Worm (Caenorhabditis elegans) whole organism, L1 larva: ENCODE measurements around the gene acp-3.

Source experiments
- C16A3.4 ChIP-seq: fragments of 150-350 bp; optimal IDR thresholded peaks from 2 replicates; lab custom pipeline; 2014; ENCODE audit warnings: missing biosample characterization, missing genetic modification characterization
- C34B4.2 ChIP-seq: sonication (generic microtip); optimal IDR thresholded peaks from 2 replicates; lab custom pipeline; 2017; ENCODE audit warnings: mild to moderate bottlenecking, missing genetic modification characterization, missing compliant biosample characterization
- alr-1 ChIP-seq: fragments of 200-800 bp; sonication (Bioruptor generic); optimal IDR thresholded peaks from 2 replicates; lab custom pipeline; 2018; ENCODE audit warnings: borderline replicate concordance, mild to moderate bottlenecking, missing genetic modification characterization, missing compliant biosample characterization
- blmp-1 ChIP-seq: fragments of 150-350 bp; optimal IDR thresholded peaks from 2 replicates; lab custom pipeline; 2014; ENCODE audit warnings: missing biosample characterization, missing genetic modification characterization
- ceh-63 ChIP-seq: fragments of 200-800 bp; sonication (Bioruptor generic); optimal IDR thresholded peaks from 2 replicates; lab custom pipeline; 2018; ENCODE audit warnings: mild to moderate bottlenecking, missing genetic modification characterization, missing compliant biosample characterization
- ceh-82 ChIP-seq, 3 experiments: fragments of 150-350 bp in 1 of 3; sonication (generic microtip) in 2 of 3; optimal IDR thresholded peaks; 2 replicates each; lab custom pipeline; 2014 to 2017; ENCODE audit warnings: missing biosample characterization in 3 of 3, missing genetic modification characterization in 3 of 3
- ceh-88 ChIP-seq: fragments of 200-800 bp; sonication (Bioruptor generic); IDR thresholded peaks from 2 replicates; pipeline ENCODE4 v1.3.6; 2022; ENCODE audit warnings: missing genetic modification characterization, missing compliant biosample characterization
- dpl-1 ChIP-seq, 3 experiments: fragments of 150-350 bp in 2 of 3; sonication (generic microtip) in 1 of 3; optimal IDR thresholded peaks; 2 replicates each; lab custom pipeline; 2014 to 2017; ENCODE audit warnings: missing biosample characterization in 3 of 3, missing genetic modification characterization in 3 of 3, missing genetic modification reagents in 3 of 3
- dsc-1 ChIP-seq: sonication (generic microtip); optimal IDR thresholded peaks from 2 replicates; lab custom pipeline; 2016; ENCODE audit warnings: mild to moderate bottlenecking, missing genetic modification characterization, missing compliant biosample characterization
- efl-1 ChIP-seq, 4 experiments: fragments of 150-350 bp; optimal IDR thresholded peaks in 3 of 4; peaks in 1 of 4; 1 replicate in 1 of 4; 2 replicates in 3 of 4; lab custom pipeline; 2014; ENCODE audit warnings: missing biosample characterization in 2 of 4, missing genetic modification characterization in 2 of 4, missing genetic modification reagents in 2 of 4
- elt-2 ChIP-seq: sonication (generic microtip); optimal IDR thresholded peaks from 2 replicates; lab custom pipeline; 2016; ENCODE audit warnings: missing genetic modification characterization, mild to moderate bottlenecking, inconsistent platforms, missing compliant biosample characterization, missing genetic modification reagents
- elt-3 ChIP-seq, 6 experiments: fragments of 150-350 bp in 1 of 6; sonication (generic microtip); optimal IDR thresholded peaks; 2 replicates each; lab custom pipeline; 2017 to 2018; ENCODE audit warnings: missing biosample characterization in 6 of 6, missing genetic modification characterization in 6 of 6, inconsistent platforms in 1 of 6
- fkh-10 ChIP-seq: sonication (generic microtip); optimal IDR thresholded peaks from 2 replicates; lab custom pipeline; 2017; ENCODE audit warnings: missing biosample characterization, missing genetic modification reagents, missing genetic modification characterization
- grh-1 ChIP-seq: fragments of 200-800 bp; sonication (Bioruptor generic); IDR thresholded peaks from 2 replicates; pipeline ENCODE4 v1.3.6; 2022; ENCODE audit warnings: missing genetic modification reagents, missing genetic modification characterization, missing compliant biosample characterization
- hlh-17 ChIP-seq: fragments of 200-800 bp; sonication (Bioruptor generic); optimal IDR thresholded peaks from 2 replicates; lab custom pipeline; 2018; ENCODE audit warnings: missing genetic modification characterization, mild to moderate bottlenecking, missing compliant biosample characterization, moderate library complexity, borderline replicate concordance
- hpl-2 ChIP-seq: fragments of 150-350 bp; optimal IDR thresholded peaks from 2 replicates; lab custom pipeline; 2014; ENCODE audit warnings: missing biosample characterization, missing genetic modification reagents, missing genetic modification characterization
- isw-1 ChIP-seq: fragments of 200-800 bp; sonication (Bioruptor generic); IDR thresholded peaks from 2 replicates; pipeline ENCODE4 v1.3.6; 2022; ENCODE audit warnings: missing genetic modification characterization, missing compliant biosample characterization
- jun-1 ChIP-seq: fragments of 150-350 bp; optimal IDR thresholded peaks from 2 replicates; lab custom pipeline; 2014; ENCODE audit warnings: missing biosample characterization, missing genetic modification reagents, missing genetic modification characterization
- lin-14 ChIP-seq: fragments of 200-800 bp; sonication (Bioruptor generic); optimal IDR thresholded peaks from 2 replicates; lab custom pipeline; 2018; ENCODE audit warnings: mild to moderate bottlenecking, missing genetic modification characterization, moderate library complexity, missing compliant biosample characterization
- lin-35 ChIP-seq, 2 experiments: fragments of 150-350 bp; optimal IDR thresholded peaks; 2 replicates each; lab custom pipeline; 2014; ENCODE audit warnings: missing biosample characterization in 2 of 2, missing genetic modification characterization in 2 of 2, missing genetic modification reagents in 2 of 2
- lin-39 ChIP-seq: fragments of 150-350 bp; optimal IDR thresholded peaks from 2 replicates; lab custom pipeline; 2014; ENCODE audit warnings: missing biosample characterization, missing genetic modification reagents, missing genetic modification characterization
- lsy-2 ChIP-seq, 2 experiments: fragments of 150-350 bp; optimal IDR thresholded peaks; 2 replicates each; lab custom pipeline; 2014; ENCODE audit warnings: missing biosample characterization in 2 of 2, missing genetic modification characterization in 2 of 2
- mab-9 ChIP-seq: fragments of 200-800 bp; sonication (Bioruptor generic); IDR thresholded peaks from 2 replicates; pipeline ENCODE4 v1.3.6; 2022; ENCODE audit warnings: missing genetic modification reagents, missing genetic modification characterization, missing compliant biosample characterization
- mep-1 ChIP-seq: fragments of 150-350 bp; optimal IDR thresholded peaks from 2 replicates; lab custom pipeline; 2014; ENCODE audit warnings: missing biosample characterization, missing genetic modification characterization
- nhr-19 ChIP-seq: fragments of 200-800 bp; sonication (Bioruptor generic); conservative IDR thresholded peaks from 2 replicates; pipeline ENCODE4 v1.3.6; 2022; ENCODE audit warnings: missing genetic modification characterization, missing compliant biosample characterization
- nhr-20 ChIP-seq: sonication (generic microtip); optimal IDR thresholded peaks from 2 replicates; lab custom pipeline; 2016; ENCODE audit warnings: mild to moderate bottlenecking, missing genetic modification characterization, missing compliant biosample characterization
- nhr-47 ChIP-seq: sonication (generic microtip); optimal IDR thresholded peaks from 2 replicates; lab custom pipeline; 2016; ENCODE audit warnings: mild to moderate bottlenecking, missing genetic modification characterization, moderate library complexity, missing compliant biosample characterization
- nhr-71 ChIP-seq: sonication (generic microtip); optimal IDR thresholded peaks from 2 replicates; lab custom pipeline; 2016; ENCODE audit warnings: mild to moderate bottlenecking, missing genetic modification characterization, moderate library complexity, missing compliant biosample characterization
- nhr-76 ChIP-seq: sonication (generic microtip); optimal IDR thresholded peaks from 2 replicates; lab custom pipeline; 2017; ENCODE audit warnings: missing biosample characterization, missing genetic modification characterization
- nhr-85 ChIP-seq: sonication (generic microtip); peaks from one replicate; lab custom pipeline; 2016; ENCODE audit warnings: missing genetic modification characterization, inconsistent platforms, missing compliant biosample characterization
- nhr-90 ChIP-seq: sonication (generic microtip); optimal IDR thresholded peaks from 2 replicates; lab custom pipeline; 2016; ENCODE audit warnings: mild to moderate bottlenecking, missing genetic modification characterization, missing compliant biosample characterization; ENCODE audit not compliant: poor library complexity
- pag-3 ChIP-seq: sonication (generic microtip); optimal IDR thresholded peaks from 2 replicates; lab custom pipeline; 2017; ENCODE audit warnings: missing genetic modification characterization, mild to moderate bottlenecking, missing compliant biosample characterization, antibody characterized with exemption, borderline replicate concordance; ENCODE audit not compliant: insufficient read depth
- pax-3 ChIP-seq: fragments of 200-800 bp; sonication (Bioruptor generic); optimal IDR thresholded peaks from 2 replicates; lab custom pipeline; 2018; ENCODE audit warnings: mild to moderate bottlenecking, missing genetic modification characterization, moderate library complexity, missing compliant biosample characterization
- rnt-1 ChIP-seq: sonication (generic microtip); optimal IDR thresholded peaks from 2 replicates; lab custom pipeline; 2016; ENCODE audit warnings: mild to moderate bottlenecking, missing genetic modification characterization, moderate library complexity, missing compliant biosample characterization
- snpc-4 ChIP-seq: fragments of 150-350 bp; optimal IDR thresholded peaks from 2 replicates; lab custom pipeline; 2014; ENCODE audit warnings: missing biosample characterization, missing genetic modification characterization
- snu-23 ChIP-seq: sonication (generic microtip); optimal IDR thresholded peaks from 2 replicates; lab custom pipeline; 2016; ENCODE audit warnings: missing genetic modification characterization, missing compliant biosample characterization
- sox-4 ChIP-seq: sonication (generic microtip); optimal IDR thresholded peaks from 2 replicates; lab custom pipeline; 2016; ENCODE audit warnings: missing genetic modification characterization, missing compliant biosample characterization
- sptf-1 ChIP-seq: fragments of 150-350 bp; optimal IDR thresholded peaks from 2 replicates; lab custom pipeline; 2014; ENCODE audit warnings: missing biosample characterization, missing genetic modification characterization
- tbx-2 ChIP-seq: sonication (generic microtip); optimal IDR thresholded peaks from 2 replicates; lab custom pipeline; 2016; ENCODE audit warnings: missing genetic modification characterization, missing compliant biosample characterization
- tlp-1 ChIP-seq: fragments of 150-350 bp; optimal IDR thresholded peaks from 2 replicates; lab custom pipeline; 2014; ENCODE audit warnings: missing biosample characterization, missing genetic modification characterization
- vab-15 ChIP-seq: sonication (generic microtip); optimal IDR thresholded peaks from 2 replicates; lab custom pipeline; 2017; ENCODE audit warnings: missing genotype, mild to moderate bottlenecking, missing genetic modification characterization, missing compliant biosample characterization
- zag-1 ChIP-seq: fragments of 150-350 bp; optimal IDR thresholded peaks from 2 replicates; lab custom pipeline; 2014; ENCODE audit warnings: missing biosample characterization, missing genetic modification characterization
- zip-4 ChIP-seq: fragments of 200-800 bp; sonication (Bioruptor generic); optimal IDR thresholded peaks from 2 replicates; lab custom pipeline; 2018; ENCODE audit warnings: mild to moderate bottlenecking, missing genetic modification characterization, moderate library complexity, missing compliant biosample characterization
- ztf-4 ChIP-seq: fragments of 150-350 bp; optimal IDR thresholded peaks from 2 replicates; lab custom pipeline; 2014; ENCODE audit warnings: missing biosample characterization, missing genetic modification characterization

Gene acp-3

ce11 chrII:8437035-8437434 lies at the start of gene acp-3:
TSS of gene acp-3 (minus strand) at chrII:8437135.
- TF ChIP-seq sox-4 (no peak), efl-1 (optimal IDR thresholded peaks at IDR 0.05; lab: Kevin White, UChicago) (no peak), efl-1 (GFP tag; optimal IDR thresholded peaks at IDR 0.05 in 1 of 2; lab: Kevin White, UChicago) (peak in 1 of 2 experiments; percentile 45)

ce11 chrII:8485603-8486002 lies 48.7 kb upstream of the acp-3 start, which contains the start of gene gbh-2:
TSS of gene gbh-2 (plus strand) at chrII:8485879.
- TF ChIP-seq elt-3 (tag; optimal IDR thresholded peaks at IDR 0.05; lab: Kevin White, UChicago) (peak in 2 of 6 experiments; percentile 64 to 67), zip-4 (no peak), C34B4.2 (tag; lab: Kevin White, UChicago) (no peak), mab-9 (GFP tag; lab: Robert Waterston, UW) (no peak), nhr-19 (peak; percentile 34; the same call in 1 of the 2 replicates), lsy-2 (tag; optimal IDR thresholded peaks at IDR 0.05; lab: Kevin White, UChicago) (peak; percentile 6 to 41), nhr-20 (tag; lab: Kevin White, UChicago) (peak; percentile 90), snu-23 (GFP tag; lab: Kevin White, UChicago) (peak; percentile 48), nhr-90 (tag; lab: Kevin White, UChicago) (peak; percentile 44), vab-15 (no peak), lin-14 (GFP tag; lab: Kevin White, UChicago) (peak; percentile 59), blmp-1 (tag; lab: Kevin White, UChicago) (peak; percentile 39), elt-2 (peak; percentile 89), snpc-4 (tag; lab: Kevin White, UChicago) (no peak), nhr-85 (peak; percentile 69), pax-3 (no peak), nhr-71 (peak; percentile 86), nhr-47 (tag; lab: Kevin White, UChicago) (peak; percentile 25), tbx-2 (tag; lab: Kevin White, UChicago) (peak; percentile 21), efl-1 (optimal IDR thresholded peaks at IDR 0.05; lab: Kevin White, UChicago) (no peak), efl-1 (GFP tag; optimal IDR thresholded peaks at IDR 0.05 in 1 of 2; lab: Kevin White, UChicago) (peak in 1 of 2 experiments; percentile 79), dpl-1 (GFP tag; optimal IDR thresholded peaks at IDR 0.05; lab: Kevin White, UChicago) (no peak), hlh-17 (no peak), lin-39 (tag; lab: Kevin White, UChicago) (no peak), lin-35 (GFP tag; optimal IDR thresholded peaks at IDR 0.05; lab: Kevin White, UChicago) (peak in 1 of 2 experiments; percentile 72)

- no peak for TF ChIP-seq dsc-1 (tag; lab: Kevin White, UChicago)
- TF ChIP-seq lin-14 (GFP tag; lab: Kevin White, UChicago) = peak; percentile 40
- TF ChIP-seq nhr-90 (tag; lab: Kevin White, UChicago) = peak; percentile 19
- peak in 1 of 3 experiments; percentile 3 for TF ChIP-seq dpl-1 (GFP tag; optimal IDR thresholded peaks at IDR 0.05; lab: Kevin White, UChicago)
- TF ChIP-seq C16A3.4 (tag; lab: Kevin White, UChicago) = peak; percentile 19
- TF ChIP-seq hpl-2 (GFP tag; lab: Kevin White, UChicago) = no peak
- TF ChIP-seq blmp-1 (tag; lab: Kevin White, UChicago) = peak; percentile 31
- no peak for TF ChIP-seq nhr-19
- no peak for TF ChIP-seq alr-1
- TF ChIP-seq zag-1 (tag; lab: Kevin White, UChicago) = no peak
- TF ChIP-seq lsy-2 (tag; optimal IDR thresholded peaks at IDR 0.05; lab: Kevin White, UChicago) = peak in 1 of 2 experiments; percentile 31
- TF ChIP-seq pax-3 = no peak
- no peak for TF ChIP-seq rnt-1 (tag; lab: Kevin White, UChicago)
- no peak for TF ChIP-seq ceh-63 (GFP tag; lab: Kevin White, UChicago)
- peak; percentile 38 for TF ChIP-seq nhr-71
- no peak for TF ChIP-seq pag-3 (tag; lab: Kevin White, UChicago)
- no peak for TF ChIP-seq ceh-82 (tag; optimal IDR thresholded peaks at IDR 0.05; lab: Kevin White, UChicago)
- peak; percentile 16 for TF ChIP-seq ztf-4
- no peak for TF ChIP-seq tlp-1 (tag; lab: Kevin White, UChicago)
- no peak for TF ChIP-seq ceh-88
- TF ChIP-seq grh-1 (GFP tag; lab: Robert Waterston, UW) = no peak
- TF ChIP-seq sptf-1 (tag; lab: Kevin White, UChicago) = no peak
- TF ChIP-seq mep-1 (tag; lab: Kevin White, UChicago) = no peak
- TF ChIP-seq fkh-10 (GFP tag; lab: Kevin White, UChicago) = no peak
- peak; percentile 53 for TF ChIP-seq jun-1 (tag; lab: Kevin White, UChicago)
- peak; percentile 90 for TF ChIP-seq elt-2
- TF ChIP-seq isw-1 (GFP tag; lab: Robert Waterston, UW) = no peak
- no peak for TF ChIP-seq lin-39 (tag; lab: Kevin White, UChicago)
- no peak for TF ChIP-seq nhr-76 (tag; lab: Kevin White, UChicago)
- TF ChIP-seq efl-1 (optimal IDR thresholded peaks at IDR 0.05; lab: Kevin White, UChicago) = no peak
- TF ChIP-seq efl-1 (GFP tag; optimal IDR thresholded peaks at IDR 0.05 in 1 of 2; lab: Kevin White, UChicago) = no peak
- peak; percentile 59 for TF ChIP-seq snu-23 (GFP tag; lab: Kevin White, UChicago)
- TF ChIP-seq snpc-4 (tag; lab: Kevin White, UChicago) = no peak
- TF ChIP-seq zip-4 = no peak
- peak; percentile 50 for TF ChIP-seq nhr-85
- peak; percentile 67 for TF ChIP-seq nhr-20 (tag; lab: Kevin White, UChicago)
Measured at ce11 chrII:8484546-8484945, 47.6 kb upstream of the acp-3 start.
